Worm (Caenorhabditis elegans): ENCODE results near the gene B0563.10.

B0563.10 gene

ce11 chrX:9166921-9167320, at the start of gene B0563.10:
B0563.10 (minus strand) TSS chrX:9167245.
- TF ChIP-seq elt-4 (tag; optimal IDR thresholded peaks at IDR 0.05) (no peak), K09A11.1 (tag; optimal IDR thresholded peaks at IDR 0.05; ENCODE audit: insufficient read depth) (no peak), ets-4 (tag; optimal IDR thresholded peaks at IDR 0.05) (no peak), pqm-1 (tag; optimal IDR thresholded peaks at IDR 0.05) (no peak), pag-3 (tag; optimal IDR thresholded peaks at IDR 0.05; ENCODE audit: borderline replicate concordance) (no peak), ceh-30 (tag; optimal IDR thresholded peaks at IDR 0.05) (no peak), rnt-1 (tag; optimal IDR thresholded peaks at IDR 0.05) (no peak)

DNA sequence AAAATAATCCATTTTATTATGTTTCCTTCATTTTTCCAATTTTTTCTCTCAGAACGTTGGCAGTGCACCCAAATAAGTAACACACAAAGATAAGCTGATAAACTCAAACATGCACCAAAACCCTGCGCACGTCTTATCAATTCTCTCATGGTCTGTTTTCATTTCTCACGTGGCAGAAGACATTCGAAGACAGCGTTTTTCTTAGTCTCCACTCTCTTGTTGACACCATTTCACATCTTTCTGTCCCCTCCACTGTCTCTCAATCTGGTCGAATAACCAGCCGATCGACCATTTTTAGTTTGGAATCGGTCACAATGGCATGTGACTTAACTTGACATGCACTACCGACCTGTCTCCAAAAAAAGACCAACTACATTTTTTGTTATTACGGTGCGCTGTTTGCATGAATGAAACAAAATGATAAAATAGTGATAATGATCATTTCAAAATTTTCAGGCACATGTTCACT, 46.9 kb upstream of the B0563.10 start, which contains the start of gene C35B8.3:
Gene C35B8.3, plus strand, starts transcription at position 51 of the 469 bp plus-strand sequence.
- TF ChIP-seq ceh-30 (tag; optimal IDR thresholded peaks at IDR 0.05): no peak
- peak; percentile 88 for TF ChIP-seq elt-2 (tag; optimal IDR thresholded peaks at IDR 0.05)

ce11 chrX:9212675-9213074, 45.6 kb upstream of the B0563.10 start:
- no peak for TF ChIP-seq npax-4 (tag; optimal IDR thresholded peaks at IDR 0.05)
- no peak for TF ChIP-seq fkh-6 (tag; optimal IDR thresholded peaks at IDR 0.05)
- no peak for TF ChIP-seq unc-86 (tag; optimal IDR thresholded peaks at IDR 0.05)
- no peak for TF ChIP-seq ceh-6 (GFP tag; optimal IDR thresholded peaks at IDR 0.05)
- no peak for TF ChIP-seq K02D7.2 (tag; optimal IDR thresholded peaks at IDR 0.05)
- no peak for TF ChIP-seq pros-1 (tag; optimal IDR thresholded peaks at IDR 0.05)
- no peak for TF ChIP-seq Y22D7AL.16 (tag; optimal IDR thresholded peaks at IDR 0.05)
- no peak for TF ChIP-seq elt-4 (tag; optimal IDR thresholded peaks at IDR 0.05)
- TF ChIP-seq nhr-232 (tag; optimal IDR thresholded peaks at IDR 0.05): no peak
- TF ChIP-seq eyg-1 (tag; optimal IDR thresholded peaks at IDR 0.05): no peak
- no peak for TF ChIP-seq fax-1 (tag; optimal IDR thresholded peaks at IDR 0.05)
- TF ChIP-seq ceh-18 (tag; optimal IDR thresholded peaks at IDR 0.05): no peak
- TF ChIP-seq ceh-30 (tag; optimal IDR thresholded peaks at IDR 0.05): no peak
- no peak for TF ChIP-seq hlh-13 (GFP tag; optimal IDR thresholded peaks at IDR 0.05)
- no peak for TF ChIP-seq ets-4 (tag; optimal IDR thresholded peaks at IDR 0.05)
- TF ChIP-seq hlh-15 (tag; optimal IDR thresholded peaks at IDR 0.05): no peak
- TF ChIP-seq pag-3 (tag; optimal IDR thresholded peaks at IDR 0.05; ENCODE audit: borderline replicate concordance): no peak

- TF ChIP-seq mec-3 (tag; optimal IDR thresholded peaks at IDR 0.05; ENCODE audit: borderline replicate concordance) (no peak), hlh-15 (tag; optimal IDR thresholded peaks at IDR 0.05) (no peak), unc-3 (GFP tag; conservative IDR thresholded peaks at IDR 0.05) (no peak), unc-3 (tag; optimal IDR thresholded peaks at IDR 0.05) (no peak), nhr-11 (tag; optimal IDR thresholded peaks at IDR 0.05) (no peak), tbx-2 (tag; optimal IDR thresholded peaks at IDR 0.05) (no peak), ceh-2 (tag; optimal IDR thresholded peaks at IDR 0.05) (no peak), ets-4 (tag; optimal IDR thresholded peaks at IDR 0.05) (no peak), madf-2 (tag; optimal IDR thresholded peaks at IDR 0.05) (no peak), unc-55 (GFP tag; optimal IDR thresholded peaks at IDR 0.05) (no peak), fkh-6 (tag; optimal IDR thresholded peaks at IDR 0.05) (no peak), pha-2 (tag; optimal IDR thresholded peaks at IDR 0.05) (no peak), pat-9 (tag; optimal IDR thresholded peaks at IDR 0.05) (no peak), ceh-19 (GFP tag; optimal IDR thresholded peaks at IDR 0.05) (no peak), elt-2 (tag; optimal IDR thresholded peaks at IDR 0.05) (no peak), pag-3 (tag; optimal IDR thresholded peaks at IDR 0.05; ENCODE audit: borderline replicate concordance) (no peak), che-1 (tag; optimal IDR thresholded peaks at IDR 0.05) (no peak), odd-2 (tag; optimal IDR thresholded peaks at IDR 0.05) (no peak), ahr-1 (tag; optimal IDR thresholded peaks at IDR 0.05) (no peak), K09A11.1 (tag; optimal IDR thresholded peaks at IDR 0.05; ENCODE audit: insufficient read depth) (no peak), pqm-1 (tag; optimal IDR thresholded peaks at IDR 0.05) (no peak)
Measured at ce11 chrX:9210086-9210485, 43.0 kb upstream of the B0563.10 start.

ce11 chrX:9208933-9209332, 41.9 kb upstream of the B0563.10 start:
- TF ChIP-seq ceh-48 (tag; optimal IDR thresholded peaks at IDR 0.05) (no peak), dve-1 (tag; optimal IDR thresholded peaks at IDR 0.05) (no peak)
